Fruit fly (Drosophila melanogaster) whole organism, pupa: ENCODE results near the gene unc80.
A peak's percentile ranks its signal among the peaks of the same experiment; 100 is the strongest.

Experiments used
- CG12605 ChIP-seq: fragments of 200-800 bp; sonication (Bioruptor generic); IDR thresholded peaks from 2 replicates; pipeline ENCODE4 v1.3.6; 2022; ENCODE audit warnings: missing biosample characterization, missing genetic modification characterization
- CG14655 ChIP-seq: fragments of 200-800 bp; sonication (Bioruptor generic); optimal IDR thresholded peaks from 3 replicates; lab custom pipeline; 2017; ENCODE audit warnings: mild to moderate bottlenecking, missing biosample characterization, missing genetic modification reagents, missing genetic modification characterization
- CG17806 ChIP-seq: fragments of 200-800 bp; sonication (Bioruptor generic); optimal IDR thresholded peaks from 2 replicates; lab custom pipeline; 2018; ENCODE audit warnings: missing biosample characterization, mild to moderate bottlenecking, missing genetic modification characterization, moderate library complexity
- CG32121 ChIP-seq: fragments of 200-800 bp; sonication (Bioruptor generic); IDR thresholded peaks from 2 replicates; pipeline ENCODE4 v1.3.6; 2022; ENCODE audit warnings: missing biosample characterization, missing genetic modification characterization
- CG34367 ChIP-seq: fragments of 200-800 bp; sonication (Bioruptor generic); optimal IDR thresholded peaks from 2 replicates; lab custom pipeline; 2018; ENCODE audit warnings: missing biosample characterization, mild to moderate bottlenecking, missing genetic modification characterization
- CG8301 ChIP-seq: fragments of 200-800 bp; sonication (Bioruptor generic); optimal IDR thresholded peaks from 2 replicates; lab custom pipeline; 2018; ENCODE audit warnings: missing biosample characterization, mild to moderate bottlenecking, missing genetic modification characterization
- CG9948 ChIP-seq: fragments of 200-800 bp; sonication (Bioruptor generic); optimal IDR thresholded peaks from 2 replicates; lab custom pipeline; 2018; ENCODE audit warnings: missing biosample characterization, mild to moderate bottlenecking, missing genetic modification characterization, moderate library complexity
- EcR ChIP-seq: fragments of 200-800 bp; sonication (Bioruptor generic); optimal IDR thresholded peaks from 3 replicates; lab custom pipeline; 2019; ENCODE audit warnings: missing biosample characterization, missing genetic modification characterization, mild to moderate bottlenecking, moderate library complexity, missing genetic modification reagents
- Ets98B ChIP-seq: fragments of 200-800 bp; sonication (Bioruptor generic); IDR thresholded peaks from 2 replicates; pipeline ENCODE4 v1.3.6; 2022; ENCODE audit warnings: missing biosample characterization, missing genetic modification characterization
- Pif1A ChIP-seq: fragments of 200-800 bp; sonication (Bioruptor generic); optimal IDR thresholded peaks from 3 replicates; lab custom pipeline; 2016; ENCODE audit warnings: missing biosample characterization, missing genetic modification characterization
- Pif1B ChIP-seq: fragments of 200-800 bp; sonication (Bioruptor generic); optimal IDR thresholded peaks from 3 replicates; lab custom pipeline; 2016; ENCODE audit warnings: missing biosample characterization, missing genetic modification characterization
- fd96Ca ChIP-seq: fragments of 200-800 bp; sonication (Bioruptor generic); IDR thresholded peaks from 3 replicates; pipeline ENCODE4 v1.3.6; 2022; ENCODE audit warnings: missing biosample characterization, missing genetic modification characterization
- gl ChIP-seq: fragments of 200-800 bp; sonication (Bioruptor generic); optimal IDR thresholded peaks from 2 replicates; lab custom pipeline; 2018; ENCODE audit warnings: missing biosample characterization, mild to moderate bottlenecking, missing genetic modification characterization
- rn ChIP-seq: fragments of 200-800 bp; sonication (Bioruptor generic); IDR thresholded peaks from 2 replicates; pipeline ENCODE4 v1.3.6; 2022; ENCODE audit warnings: missing biosample characterization, missing genetic modification characterization

DNA sequence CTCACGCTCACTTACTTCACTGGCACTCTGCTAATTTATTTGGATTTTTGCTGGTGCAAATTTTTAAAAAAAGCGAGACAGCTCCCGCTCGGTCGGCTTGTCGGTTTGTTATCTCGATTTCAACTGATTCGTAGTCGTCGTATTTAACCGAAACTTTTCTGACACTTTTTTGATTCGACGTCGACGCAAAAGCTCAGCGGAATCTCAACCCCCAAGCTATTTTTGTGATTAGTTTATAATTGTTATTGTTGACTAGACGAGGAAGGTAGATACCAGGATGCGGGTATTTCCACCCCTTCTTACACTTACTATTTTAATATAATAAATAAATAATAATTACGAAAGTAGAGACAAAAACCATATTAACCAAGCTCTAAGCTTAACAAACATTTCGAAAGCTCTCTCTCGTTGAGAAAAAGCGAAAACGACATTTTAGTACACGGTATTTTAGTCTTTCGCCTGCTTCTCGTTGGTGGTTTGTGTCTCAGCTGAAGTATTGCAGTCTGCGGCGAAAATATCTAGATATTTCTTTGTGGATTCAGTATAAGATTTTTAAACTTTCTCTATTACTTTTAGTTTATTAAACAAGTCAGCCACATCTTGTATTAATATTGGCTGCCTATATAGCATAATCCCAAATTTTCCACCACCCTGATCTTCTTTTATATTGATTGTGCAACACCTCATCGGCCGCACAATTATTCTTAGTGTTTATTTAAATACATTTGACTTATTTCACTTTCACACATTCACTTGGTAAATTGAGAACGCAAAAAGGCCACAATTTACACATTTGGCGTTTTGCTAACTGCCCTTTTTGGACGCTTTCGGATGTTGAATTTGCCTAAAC is 5.3 kb upstream of the unc80 start, which contains the start of gene tau:
- TF ChIP-seq CG14655 (GFP tag; lab: Kevin White, UChicago) (no peak), Pif1A (GFP tag; lab: Kevin White, UChicago) (no peak), CG34367 (tag; lab: Kevin White, UChicago) (no peak), EcR (GFP tag; lab: Kevin White, UChicago) (no peak), Ets98B (GFP tag; lab: Robert Waterston, UW) (no peak), CG9948 (tag; lab: Kevin White, UChicago) (no peak), rn (GFP tag; lab: Robert Waterston, UW) (no peak), CG32121 (peak; percentile 20; the same call in 1 of the 2 replicates), CG17806 (tag; lab: Kevin White, UChicago) (no peak), gl (tag; lab: Kevin White, UChicago) (no peak), Pif1B (no peak), CG12605 (no peak), CG8301 (tag; lab: Kevin White, UChicago) (no peak), fd96Ca (GFP tag; lab: Robert Waterston, UW) (no peak)
